Fruit fly (Drosophila melanogaster): ENCODE data around the gene CG13116.

The CG13116 gene

dm6 chr2L:9691230-9691629 lies 38.5 kb upstream of the CG13116 start:
- TF ChIP-seq foxo (GFP tag; optimal IDR thresholded peaks at IDR 0.05) (no peak), N (GFP tag; optimal IDR thresholded peaks at IDR 0.05) (no peak), jim (GFP tag; optimal IDR thresholded peaks at IDR 0.05) (no peak), woc (GFP tag; optimal IDR thresholded peaks at IDR 0.05) (no peak), br (GFP tag; optimal IDR thresholded peaks at IDR 0.05) (no peak), Vsx2 (GFP tag; optimal IDR thresholded peaks at IDR 0.05; ENCODE audit: partially characterized antibody) (no peak), Hnf4 (GFP tag; optimal IDR thresholded peaks at IDR 0.05) (no peak), CrebA (GFP tag; optimal IDR thresholded peaks at IDR 0.05; ENCODE audit: borderline replicate concordance) (no peak), Myc (optimal IDR thresholded peaks at IDR 0.05) (no peak), fru (GFP tag; optimal IDR thresholded peaks at IDR 0.05) (no peak), psq (GFP tag; optimal IDR thresholded peaks at IDR 0.05) (no peak), dmrt93B (GFP tag; optimal IDR thresholded peaks at IDR 0.05) (no peak), Abd-B (GFP tag; optimal IDR thresholded peaks at IDR 0.05) (no peak), Hr83 (GFP tag; optimal IDR thresholded peaks at IDR 0.05; ENCODE audit: poor library complexity, severe bottlenecking) (no peak), dsf (GFP tag; optimal IDR thresholded peaks at IDR 0.05; ENCODE audit: borderline replicate concordance) (no peak), brk (GFP tag; optimal IDR thresholded peaks at IDR 0.05) (no peak)

- TF ChIP-seq dmrt93B (GFP tag; optimal IDR thresholded peaks at IDR 0.05) (peak; percentile 25), Hnf4 (GFP tag; optimal IDR thresholded peaks at IDR 0.05) (peak; percentile 55), Dfd (GFP tag; optimal IDR thresholded peaks at IDR 0.05) (no peak), Jra (GFP tag; optimal IDR thresholded peaks at IDR 0.05) (peak; percentile 8), Mio (GFP tag; optimal IDR thresholded peaks at IDR 0.05) (no peak), HLH106 (tag; optimal IDR thresholded peaks at IDR 0.05) (peak; percentile 63), br (GFP tag; optimal IDR thresholded peaks at IDR 0.05) (peak; percentile 30), ey (GFP tag; optimal IDR thresholded peaks at IDR 0.05) (peak; percentile 67), h (GFP tag; optimal IDR thresholded peaks at IDR 0.05) (peak; percentile 68), sv (GFP tag; optimal IDR thresholded peaks at IDR 0.05) (peak; percentile 57), rgr (GFP tag; optimal IDR thresholded peaks at IDR 0.05) (peak; percentile 74), brk (GFP tag; optimal IDR thresholded peaks at IDR 0.05) (peak; percentile 46), Rel (GFP tag; optimal IDR thresholded peaks at IDR 0.05) (no peak), Rel (tag; optimal IDR thresholded peaks at IDR 0.05) (no peak), Vsx2 (GFP tag; optimal IDR thresholded peaks at IDR 0.05; ENCODE audit: partially characterized antibody) (no peak), fru (GFP tag; optimal IDR thresholded peaks at IDR 0.05) (peak; percentile 69), OdsH (GFP tag; optimal IDR thresholded peaks at IDR 0.05) (peak; percentile 76), Sp1 (GFP tag; optimal IDR thresholded peaks at IDR 0.05) (peak; percentile 54), GATAd (GFP tag; optimal IDR thresholded peaks at IDR 0.05) (no peak), Dif (GFP tag; optimal IDR thresholded peaks at IDR 0.05; ENCODE audit: partially characterized antibody) (no peak), jim (GFP tag; optimal IDR thresholded peaks at IDR 0.05) (peak; percentile 96), foxo (GFP tag; optimal IDR thresholded peaks at IDR 0.05) (peak in 1 of 2 experiments; percentile 76), CG32264 (GFP tag; optimal IDR thresholded peaks at IDR 0.05) (no peak), pan (optimal IDR thresholded peaks at IDR 0.05) (no peak), Myc (optimal IDR thresholded peaks at IDR 0.05) (no peak), N (GFP tag; optimal IDR thresholded peaks at IDR 0.05) (no peak), psq (GFP tag; optimal IDR thresholded peaks at IDR 0.05) (peak; percentile 64), lola (GFP tag; optimal IDR thresholded peaks at IDR 0.05) (no peak)
Measured at dm6 chr2L:9692364-9693348, 37.1 kb upstream of the CG13116 start.

dm6 chr2L:9693924-9694610 lies 35.7 kb upstream of the CG13116 start:
- TF ChIP-seq h (GFP tag; optimal IDR thresholded peaks at IDR 0.05), result peak; percentile 22
- TF ChIP-seq Jra (GFP tag; optimal IDR thresholded peaks at IDR 0.05), result no peak
- TF ChIP-seq foxo (GFP tag; optimal IDR thresholded peaks at IDR 0.05), result no peak
- TF ChIP-seq woc (GFP tag; optimal IDR thresholded peaks at IDR 0.05), result no peak
- TF ChIP-seq Abd-B (GFP tag; optimal IDR thresholded peaks at IDR 0.05), result no peak
- TF ChIP-seq Rel (GFP tag; optimal IDR thresholded peaks at IDR 0.05), result no peak
- no peak for TF ChIP-seq Rel (tag; optimal IDR thresholded peaks at IDR 0.05)
